Worm (Caenorhabditis elegans) whole organism, mixed stage, embryonic: ENCODE measurements around the gene him-3.

Experiments used
- drap-1 ChIP-seq: fragments of 200-800 bp; sonication (Bioruptor generic); optimal IDR thresholded peaks from 3 replicates; lab custom pipeline; 2018; ENCODE audit warnings: mild to moderate bottlenecking, missing genetic modification characterization, missing compliant biosample characterization
- unc-39 ChIP-seq: fragments of 150-350 bp; optimal IDR thresholded peaks from 2 replicates; lab custom pipeline; 2014; ENCODE audit warnings: missing biosample characterization, missing genetic modification characterization
- unc-62 ChIP-seq: fragments of 150-350 bp; optimal IDR thresholded peaks from 2 replicates; lab custom pipeline; 2014; ENCODE audit warnings: missing biosample characterization, missing genetic modification reagents, missing genetic modification characterization
- ztf-11 ChIP-seq: fragments of 150-350 bp; optimal IDR thresholded peaks from 2 replicates; lab custom pipeline; 2014; ENCODE audit warnings: missing biosample characterization, missing genetic modification characterization

- no peak for TF ChIP-seq drap-1 (GFP tag; lab: Kevin White, UChicago)
- TF ChIP-seq unc-39 (tag; lab: Kevin White, UChicago), result no peak
- TF ChIP-seq ztf-11 (tag; lab: Kevin White, UChicago), result no peak
- TF ChIP-seq unc-62 (GFP tag; lab: Kevin White, UChicago), result no peak
Observed at ce11 chrIV:6999206-6999605, 21.9 kb downstream of the him-3 start, which contains the start of gene C25A8.5.
